Worm (Caenorhabditis elegans) whole organism, midembryonic: Measurements from ENCODE around the gene pigq-1.

Experiments
- cog-1 ChIP-seq: sonication (generic microtip); optimal IDR thresholded peaks from 2 replicates; lab custom pipeline; 2016; ENCODE audit warnings: missing genetic modification characterization, missing compliant biosample characterization
- flt-1 ChIP-seq: fragments of 200-800 bp; sonication (Bioruptor generic); IDR thresholded peaks from 2 replicates; pipeline ENCODE4 v1.3.6; 2022; ENCODE audit warnings: missing genetic modification characterization, missing compliant biosample characterization
- klf-2 ChIP-seq: fragments of 200-800 bp; sonication (Bioruptor generic); conservative IDR thresholded peaks from 2 replicates; pipeline ENCODE4 v1.3.6; 2022; ENCODE audit warnings: missing genetic modification reagents, missing genetic modification characterization, missing compliant biosample characterization
- med-1 ChIP-seq: sonication (generic microtip); optimal IDR thresholded peaks from 2 replicates; lab custom pipeline; 2017; ENCODE audit warnings: missing genetic modification characterization, mild to moderate bottlenecking, missing compliant biosample characterization, antibody characterized with exemption, missing genetic modification reagents; ENCODE audit not compliant: insufficient read depth
- ref-1 ChIP-seq: fragments of 200-800 bp; sonication (Bioruptor generic); conservative IDR thresholded peaks from 2 replicates; pipeline ENCODE4 v1.3.6; 2022; ENCODE audit warnings: missing genetic modification reagents, missing genetic modification characterization, missing compliant biosample characterization
- tab-1 ChIP-seq: fragments of 200-800 bp; sonication (Bioruptor generic); IDR thresholded peaks from 2 replicates; pipeline ENCODE4 v1.3.6; 2022; ENCODE audit warnings: missing genetic modification characterization, missing compliant biosample characterization
- ztf-23 ChIP-seq: fragments of 200-800 bp; sonication (Bioruptor generic); IDR thresholded peaks from 2 replicates; pipeline ENCODE4 v1.3.6; 2022; ENCODE audit warnings: missing genetic modification reagents, missing genetic modification characterization, missing compliant biosample characterization
- ztf-29 ChIP-seq: fragments of 200-800 bp; sonication (Bioruptor generic); IDR thresholded peaks from 2 replicates; pipeline ENCODE4 v1.3.6; 2022; ENCODE audit warnings: missing genetic modification reagents, missing genetic modification characterization, missing compliant biosample characterization

- TF ChIP-seq klf-2 (GFP tag; lab: Robert Waterston, UW) (no peak), cog-1 (tag; lab: Kevin White, UChicago) (no peak), flt-1 (GFP tag; lab: Robert Waterston, UW) (no peak), ztf-29 (GFP tag; lab: Robert Waterston, UW) (no peak), tab-1 (GFP tag; lab: Robert Waterston, UW) (no peak), med-1 (GFP tag; lab: Kevin White, UChicago) (no peak), ztf-23 (GFP tag; lab: Robert Waterston, UW) (no peak), ref-1 (GFP tag; lab: Robert Waterston, UW) (no peak)
Measured at ce11 chrIV:11159886-11160285, 12.8 kb upstream of the pigq-1 start, which contains the start of gene mboa-4.
